Worm (Caenorhabditis elegans): ENCODE data around the gene dhs-17.

ce11 chrV:6053188-6053687 lies 18.6 kb upstream of the dhs-17 start, which contains the start of gene seip-1:
- TF ChIP-seq fkh-10 (GFP tag; optimal IDR thresholded peaks at IDR 0.05) (no peak), pros-1 (tag; optimal IDR thresholded peaks at IDR 0.05) (peak; percentile 46), zip-5 (tag; optimal IDR thresholded peaks at IDR 0.05) (no peak), unc-42 (tag; optimal IDR thresholded peaks at IDR 0.05) (peak; percentile 76), ets-4 (tag; optimal IDR thresholded peaks at IDR 0.05) (no peak), C38D4.7 (GFP tag; optimal IDR thresholded peaks at IDR 0.05) (no peak), mec-3 (tag; optimal IDR thresholded peaks at IDR 0.05; ENCODE audit: borderline replicate concordance) (no peak), ceh-45 (GFP tag; IDR thresholded peaks at IDR 0.05) (no peak), hlh-30 (tag; optimal IDR thresholded peaks at IDR 0.05; ENCODE audit: insufficient read depth) (peak; percentile 63), ama-1 (optimal IDR thresholded peaks at IDR 0.05) (no peak), ceh-19 (GFP tag; optimal IDR thresholded peaks at IDR 0.05) (no peak), nhr-11 (tag; optimal IDR thresholded peaks at IDR 0.05) (no peak)
